Worm (Caenorhabditis elegans): Measurements from ENCODE around the gene cul-2.

Gene cul-2

DNA sequence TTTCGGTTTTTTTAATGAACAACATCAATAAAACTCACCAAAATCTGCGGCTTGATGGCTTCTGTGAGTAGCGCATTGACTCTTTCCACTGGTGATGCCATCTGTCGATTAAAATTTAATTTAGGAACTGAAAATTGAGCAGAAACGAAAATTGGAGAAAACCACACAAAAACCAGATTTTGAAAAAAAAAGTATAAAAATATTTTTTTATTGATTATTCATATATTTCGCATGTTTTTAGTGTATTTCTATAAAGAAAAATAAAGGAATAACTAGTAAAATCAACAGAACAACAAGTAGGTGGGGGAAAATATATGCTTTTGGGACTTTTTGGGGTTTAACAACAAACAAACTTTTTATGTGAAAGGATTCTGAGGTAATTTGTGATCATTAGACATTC, 44.8 kb upstream of the cul-2 start, which contains the start of gene T12D8.10:
TSS of gene T12D8.10 (minus strand) at position 101 of the 400 bp plus-strand sequence.
- no peak for TF ChIP-seq nhr-23 (tag; optimal IDR thresholded peaks at IDR 0.05)
- TF ChIP-seq ceh-16 (tag; optimal IDR thresholded peaks at IDR 0.05), result no peak
- TF ChIP-seq zag-1 (tag; optimal IDR thresholded peaks at IDR 0.05), result no peak
- TF ChIP-seq nhr-237 (tag; optimal IDR thresholded peaks at IDR 0.05), result no peak
- no peak for TF ChIP-seq mml-1 (tag; optimal IDR thresholded peaks at IDR 0.05)

DNA sequence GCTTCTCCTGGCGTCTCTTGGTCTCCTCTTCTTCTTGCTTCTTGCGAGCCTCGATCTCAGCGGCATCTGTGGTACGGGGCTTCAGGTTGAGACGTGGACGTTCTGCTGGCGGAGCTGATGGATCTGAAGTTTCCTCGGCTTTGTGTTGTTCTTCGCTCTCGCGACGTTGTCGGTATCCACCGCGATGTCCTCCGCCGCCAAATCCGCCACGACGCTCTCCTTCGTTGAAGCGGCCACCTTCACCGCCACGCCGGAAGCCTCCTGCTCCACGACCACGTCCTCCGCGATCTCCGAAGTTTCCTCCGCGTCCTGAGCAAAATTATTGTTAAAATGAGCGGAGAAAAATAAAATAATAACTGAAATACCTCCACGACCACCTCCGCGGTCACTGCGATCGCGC, 44.3 kb upstream of the cul-2 start:
- TF ChIP-seq fkh-2 (tag; optimal IDR thresholded peaks at IDR 0.05) (no peak), mdl-1 (tag; optimal IDR thresholded peaks at IDR 0.05) (no peak), skn-1 (tag; optimal IDR thresholded peaks at IDR 0.05) (no peak), nhr-12 (tag; optimal IDR thresholded peaks at IDR 0.05) (no peak), ztf-4 (tag; optimal IDR thresholded peaks at IDR 0.05) (no peak), nfya-1 (tag; optimal IDR thresholded peaks at IDR 0.05; ENCODE audit: insufficient read depth) (no peak), nhr-11 (tag; optimal IDR thresholded peaks at IDR 0.05) (no peak), aly-2 (tag; optimal IDR thresholded peaks at IDR 0.05) (no peak), sea-2 (GFP tag; optimal IDR thresholded peaks at IDR 0.05) (no peak), nhr-76 (tag; optimal IDR thresholded peaks at IDR 0.05) (no peak), ztf-11 (tag; optimal IDR thresholded peaks at IDR 0.05) (no peak), pqm-1 (tag; optimal IDR thresholded peaks at IDR 0.05) (no peak), unc-39 (tag; optimal IDR thresholded peaks at IDR 0.05) (no peak), pha-4 (tag; optimal IDR thresholded peaks at IDR 0.05) (no peak), nhr-43 (tag; optimal IDR thresholded peaks at IDR 0.05; ENCODE audit: poor library complexity, severe bottlenecking) (no peak)

DNA sequence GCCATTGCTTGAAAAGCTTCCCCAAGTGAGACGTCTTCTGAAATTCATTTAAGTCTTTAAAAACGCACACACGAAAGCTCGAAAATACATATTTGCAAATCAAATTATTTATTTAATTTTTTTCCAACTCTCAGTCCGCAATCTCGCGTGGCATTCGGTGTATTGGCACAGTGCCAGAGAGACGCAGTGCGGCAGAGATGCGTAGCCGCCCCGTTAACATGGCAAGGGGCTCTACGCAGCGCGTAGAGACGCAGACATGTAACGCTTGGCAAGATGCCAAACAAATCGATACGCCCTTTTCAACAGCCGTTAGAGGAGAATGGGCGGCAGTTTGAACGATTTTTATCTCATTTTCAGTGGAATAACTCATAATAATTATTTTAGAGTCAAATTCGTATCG, 43.5 kb upstream of the cul-2 start, which contains the start of the genes drr-2 and set-16:
TSS of gene drr-2 (minus strand) at position 37 of the 400 bp plus-strand sequence.
TSS of gene set-16 (plus strand) at position 383 of the 400 bp plus-strand sequence.
- TF ChIP-seq fkh-10 (GFP tag; optimal IDR thresholded peaks at IDR 0.05) (peak; percentile 99), nhr-67 (tag; optimal IDR thresholded peaks at IDR 0.05) (no peak), zag-1 (tag; optimal IDR thresholded peaks at IDR 0.05) (peak; percentile 80), egl-27 (tag; optimal IDR thresholded peaks at IDR 0.05) (peak; percentile 91), daf-12 (tag; optimal IDR thresholded peaks at IDR 0.05) (peak; percentile 66), sea-2 (GFP tag; optimal IDR thresholded peaks at IDR 0.05) (peak; percentile 95), pqm-1 (tag; optimal IDR thresholded peaks at IDR 0.05) (peak; percentile 92), elt-3 (tag; optimal IDR thresholded peaks at IDR 0.05) (peak; percentile 0 to 92 (median 71)), ama-1 (optimal IDR thresholded peaks at IDR 0.05) (peak; percentile 77), fkh-2 (tag; optimal IDR thresholded peaks at IDR 0.05) (no peak), ceh-28 (tag; optimal IDR thresholded peaks at IDR 0.05) (peak; percentile 99), hmg-11 (tag; optimal IDR thresholded peaks at IDR 0.05) (peak; percentile 94), lin-15B (tag; optimal IDR thresholded peaks at IDR 0.05) (peak; percentile 98), lsy-12 (tag; optimal IDR thresholded peaks at IDR 0.05) (peak; percentile 98), unc-39 (tag; optimal IDR thresholded peaks at IDR 0.05) (peak; percentile 32), ceh-9 (tag; optimal IDR thresholded peaks at IDR 0.05) (no peak), nhr-237 (tag; optimal IDR thresholded peaks at IDR 0.05) (peak; percentile 33), ztf-4 (tag; optimal IDR thresholded peaks at IDR 0.05) (peak; percentile 90), ceh-82 (tag; optimal IDR thresholded peaks at IDR 0.05) (peak; percentile 95), skn-1 (tag; optimal IDR thresholded peaks at IDR 0.05) (peak; percentile 94), ceh-16 (tag; optimal IDR thresholded peaks at IDR 0.05) (no peak), ZK546.5 (tag; optimal IDR thresholded peaks at IDR 0.05) (peak; percentile 75), nhr-12 (tag; optimal IDR thresholded peaks at IDR 0.05) (no peak), ztf-11 (tag; optimal IDR thresholded peaks at IDR 0.05) (no peak), unc-62 (GFP tag; optimal IDR thresholded peaks at IDR 0.05) (peak; percentile 94), mml-1 (tag; optimal IDR thresholded peaks at IDR 0.05) (no peak), mdl-1 (tag; optimal IDR thresholded peaks at IDR 0.05) (peak; percentile 38), nhr-77 (tag; optimal IDR thresholded peaks at IDR 0.05) (peak; percentile 92), pha-4 (tag; optimal IDR thresholded peaks at IDR 0.05) (peak; percentile 99), nfya-1 (tag; optimal IDR thresholded peaks at IDR 0.05; ENCODE audit: insufficient read depth) (peak; percentile 99), jun-1 (tag; optimal IDR thresholded peaks at IDR 0.05) (peak; percentile 98), R02D3.7 (tag; optimal IDR thresholded peaks at IDR 0.05) (peak; percentile 94), lin-39 (tag; optimal IDR thresholded peaks at IDR 0.05) (peak; percentile 97), nhr-43 (tag; optimal IDR thresholded peaks at IDR 0.05; ENCODE audit: poor library complexity, severe bottlenecking) (peak; percentile 98), nhr-28 (tag; optimal IDR thresholded peaks at IDR 0.05) (peak; percentile 76), nhr-11 (tag; optimal IDR thresholded peaks at IDR 0.05) (peak; percentile 95), snpc-4 (tag; optimal IDR thresholded peaks at IDR 0.05) (peak; percentile 93), elt-1 (tag; optimal IDR thresholded peaks at IDR 0.05) (peak; percentile 82), aly-2 (tag; optimal IDR thresholded peaks at IDR 0.05) (peak; percentile 81), nhr-25 (tag; optimal IDR thresholded peaks at IDR 0.05) (peak; percentile 100), eor-1 (tag; optimal IDR thresholded peaks at IDR 0.05) (peak in 1 of 2 experiments; percentile 69), fos-1 (tag; optimal IDR thresholded peaks at IDR 0.05) (peak; percentile 88), tbx-2 (tag; optimal IDR thresholded peaks at IDR 0.05) (peak; percentile 97), nhr-23 (tag; optimal IDR thresholded peaks at IDR 0.05) (peak; percentile 99), egl-5 (tag; optimal IDR thresholded peaks at IDR 0.05) (peak; percentile 81), nhr-76 (tag; optimal IDR thresholded peaks at IDR 0.05) (peak; percentile 45), elt-2 (tag; optimal IDR thresholded peaks at IDR 0.05) (peak; percentile 94)
